Fruit fly (Drosophila melanogaster) whole organism, wandering third instar larva: ENCODE results near the gene CG6766.

Experiments used
- CG32264 ChIP-seq: fragments of 200-800 bp; sonication (Bioruptor generic); optimal IDR thresholded peaks from 2 replicates; lab custom pipeline; 2016; ENCODE audit warnings: missing biosample characterization, missing genetic modification characterization
- CG9705 ChIP-seq: fragments of 200-800 bp; sonication (Bioruptor generic); optimal IDR thresholded peaks from 2 replicates; lab custom pipeline; 2018; ENCODE audit warnings: missing biosample characterization, mild to moderate bottlenecking, missing genetic modification characterization
- CrebA ChIP-seq: fragments of 200-800 bp; sonication (Bioruptor generic); optimal IDR thresholded peaks from 2 replicates; lab custom pipeline; 2016; ENCODE audit warnings: missing biosample characterization, mild to moderate bottlenecking, missing genetic modification characterization, borderline replicate concordance
- Dfd ChIP-seq: fragments of >200 bp; optimal IDR thresholded peaks from 2 replicates; lab custom pipeline; 2017; ENCODE audit warnings: missing biosample characterization, missing genetic modification characterization
- Dif ChIP-seq: fragments of 200-275, 200-300 bp; sonication (Bioruptor generic); optimal IDR thresholded peaks from 2 replicates; lab custom pipeline; 2018; ENCODE audit warnings: missing biosample characterization, missing genetic modification characterization; ENCODE audit not compliant: partially characterized antibody
- GATAd ChIP-seq: sonication (Bioruptor generic); optimal IDR thresholded peaks from 2 replicates; lab custom pipeline; 2016; ENCODE audit warnings: missing biosample characterization, missing genetic modification characterization
- HLH106 ChIP-seq: fragments of 200-800 bp; optimal IDR thresholded peaks from 3 replicates; lab custom pipeline; 2019; ENCODE audit warnings: missing biosample characterization, mild to moderate bottlenecking, missing genetic modification characterization, moderate library complexity
- Hnf4 ChIP-seq: fragments of 200-800 bp; sonication (Bioruptor generic); optimal IDR thresholded peaks from 2 replicates; lab custom pipeline; 2016; ENCODE audit warnings: missing biosample characterization, mild to moderate bottlenecking, missing genetic modification characterization
- Hr78 ChIP-seq: fragments of >200 bp; optimal IDR thresholded peaks from 2 replicates; lab custom pipeline; 2017; ENCODE audit warnings: missing biosample characterization, missing genetic modification characterization
- Hr83 ChIP-seq: fragments of 200-300 bp; sonication (Bioruptor generic); optimal IDR thresholded peaks from 2 replicates; lab custom pipeline; 2016; ENCODE audit warnings: missing biosample characterization, mild to moderate bottlenecking, missing genetic modification characterization, moderate library complexity; ENCODE audit not compliant: poor library complexity, severe bottlenecking
- Jra ChIP-seq: sonication (Bioruptor generic); optimal IDR thresholded peaks from 2 replicates; lab custom pipeline; 2016; ENCODE audit warnings: missing biosample characterization, missing genetic modification characterization
- Mio ChIP-seq: sonication (Bioruptor generic); optimal IDR thresholded peaks from 2 replicates; lab custom pipeline; 2016; ENCODE audit warnings: missing biosample characterization, missing genetic modification characterization
- Myc ChIP-seq: fragments of >200 bp; optimal IDR thresholded peaks from 2 replicates; lab custom pipeline; 2017
- N ChIP-seq: fragments of >200 bp; optimal IDR thresholded peaks from 2 replicates; lab custom pipeline; 2018; ENCODE audit warnings: missing biosample characterization, missing external identifiers, missing genetic modification characterization
- OdsH ChIP-seq: fragments of 200-800 bp; sonication (Bioruptor generic); optimal IDR thresholded peaks from 2 replicates; lab custom pipeline; 2016; ENCODE audit warnings: missing biosample characterization, mild to moderate bottlenecking, missing genetic modification characterization
- Rel ChIP-seq, 2 experiments: fragments of 200-800 bp; sonication (Bioruptor generic) in 1 of 2; optimal IDR thresholded peaks; 2 replicates in 1 of 2; 3 replicates in 1 of 2; lab custom pipeline; 2016 to 2019; ENCODE audit warnings: mild to moderate bottlenecking in 2 of 2, missing biosample characterization in 2 of 2, missing genetic modification characterization in 2 of 2, moderate library complexity in 1 of 2
- Sp1 ChIP-seq: fragments of 200-800 bp; sonication (Bioruptor generic); optimal IDR thresholded peaks from 3 replicates; lab custom pipeline; 2019; ENCODE audit warnings: missing biosample characterization, mild to moderate bottlenecking, missing genetic modification characterization, moderate library complexity
- Vsx2 ChIP-seq: fragments of 200-300, 225-300 bp; sonication (Bioruptor generic); optimal IDR thresholded peaks from 2 replicates; lab custom pipeline; 2018; ENCODE audit warnings: missing biosample characterization, missing genetic modification characterization; ENCODE audit not compliant: partially characterized antibody
- br ChIP-seq: fragments of 200-800 bp; sonication (Bioruptor generic); optimal IDR thresholded peaks from 2 replicates; lab custom pipeline; 2016; ENCODE audit warnings: missing biosample characterization, missing genetic modification characterization
- brk ChIP-seq: fragments of 200-800 bp; sonication (Bioruptor generic); optimal IDR thresholded peaks from 2 replicates; lab custom pipeline; 2016; ENCODE audit warnings: missing biosample characterization, mild to moderate bottlenecking, missing genetic modification characterization
- dl ChIP-seq, 2 experiments: fragments of 175-275, 200-275 bp in 1 of 2; fragments of 200-275 bp in 1 of 2; sonication (Bioruptor generic); optimal IDR thresholded peaks; lab custom pipeline; 2018; ENCODE audit warnings: mild to moderate bottlenecking in 2 of 2, missing biosample characterization in 2 of 2, missing genetic modification characterization in 2 of 2, moderate library complexity in 2 of 2; ENCODE audit not compliant: partially characterized antibody in 2 of 2, insufficient read depth in 1 of 2
- dmrt93B ChIP-seq: fragments of 200-800 bp; sonication (Bioruptor generic); optimal IDR thresholded peaks from 2 replicates; lab custom pipeline; 2018; ENCODE audit warnings: missing biosample characterization, mild to moderate bottlenecking, missing genetic modification characterization
- dsf ChIP-seq: sonication (Bioruptor generic); optimal IDR thresholded peaks from 2 replicates; lab custom pipeline; 2016; ENCODE audit warnings: missing biosample characterization, missing genetic modification characterization, borderline replicate concordance
- ey ChIP-seq: fragments of 200-800 bp; sonication (Bioruptor generic); optimal IDR thresholded peaks from 2 replicates; lab custom pipeline; 2016; ENCODE audit warnings: missing biosample characterization, missing genetic modification characterization
- foxo ChIP-seq, 2 experiments: fragments of 200-800 bp; sonication (Bioruptor generic); optimal IDR thresholded peaks; 2 replicates in 1 of 2; 3 replicates in 1 of 2; lab custom pipeline; 2016 to 2017; ENCODE audit warnings: missing biosample characterization in 2 of 2, missing genetic modification characterization in 2 of 2
- fru ChIP-seq: fragments of 200-800 bp; sonication (Bioruptor generic); optimal IDR thresholded peaks from 3 replicates; lab custom pipeline; 2016; ENCODE audit warnings: missing biosample characterization, mild to moderate bottlenecking, missing genetic modification characterization
- h ChIP-seq: fragments of 200-800 bp; sonication (Bioruptor generic); optimal IDR thresholded peaks from 3 replicates; lab custom pipeline; 2016; ENCODE audit warnings: missing biosample characterization, mild to moderate bottlenecking, missing genetic modification characterization
- jim ChIP-seq: fragments of 175-275, 200-325 bp; sonication (Bioruptor generic); optimal IDR thresholded peaks from 2 replicates; lab custom pipeline; 2016; ENCODE audit warnings: missing biosample characterization, mild to moderate bottlenecking, missing genetic modification characterization
- lola ChIP-seq: fragments of >200 bp; optimal IDR thresholded peaks from 2 replicates; lab custom pipeline; 2017; ENCODE audit warnings: missing biosample characterization, missing genetic modification characterization
- pan ChIP-seq: fragments of >200 bp; optimal IDR thresholded peaks from 2 replicates; lab custom pipeline; 2017
- psq ChIP-seq: fragments of 200-800 bp; sonication (Bioruptor generic); optimal IDR thresholded peaks from 3 replicates; lab custom pipeline; 2017; ENCODE audit warnings: missing biosample characterization, mild to moderate bottlenecking, missing genetic modification characterization, moderate library complexity
- rgr ChIP-seq: fragments of 200-800 bp; sonication (Bioruptor generic); optimal IDR thresholded peaks from 3 replicates; lab custom pipeline; 2016; ENCODE audit warnings: missing biosample characterization, mild to moderate bottlenecking, missing genetic modification characterization
- sage ChIP-seq: fragments of 200-800 bp; sonication (Bioruptor generic); optimal IDR thresholded peaks from 2 replicates; lab custom pipeline; 2016; ENCODE audit warnings: missing biosample characterization, mild to moderate bottlenecking, missing genetic modification characterization
- sv ChIP-seq: fragments of 200-800 bp; sonication (Bioruptor generic); optimal IDR thresholded peaks from 3 replicates; lab custom pipeline; 2016; ENCODE audit warnings: missing biosample characterization, missing genetic modification characterization
- tai ChIP-seq: sonication (Bioruptor generic); optimal IDR thresholded peaks from 2 replicates; lab custom pipeline; 2016; ENCODE audit warnings: missing biosample characterization, missing genetic modification characterization
- usp ChIP-seq: fragments of >200 bp; optimal IDR thresholded peaks from 2 replicates; lab custom pipeline; 2017; ENCODE audit warnings: missing biosample characterization, missing genetic modification characterization
- woc ChIP-seq: sonication (Bioruptor generic); optimal IDR thresholded peaks from 2 replicates; lab custom pipeline; 2016; ENCODE audit warnings: missing biosample characterization, mild to moderate bottlenecking, missing genetic modification characterization

The CG6766 gene

DNA sequence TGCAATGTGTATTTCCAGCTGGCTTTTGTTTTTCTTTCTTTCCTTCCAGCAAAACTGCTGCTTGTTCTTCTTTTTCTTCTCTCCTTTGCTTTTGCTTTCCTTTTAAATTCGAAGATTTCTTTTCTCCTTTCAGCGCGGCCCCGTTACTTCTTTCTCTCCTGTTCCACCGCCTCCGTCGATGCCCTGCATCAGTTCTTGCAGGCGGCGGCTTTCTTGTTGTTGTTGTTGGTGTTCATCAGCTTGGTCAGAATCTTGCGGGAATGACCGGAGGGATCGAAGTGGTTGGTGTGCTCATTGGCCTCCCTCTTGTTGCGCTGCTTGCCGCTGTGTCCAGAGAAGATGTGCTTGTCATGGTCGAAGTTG, 5.1 kb upstream of the CG6766 start:
- TF ChIP-seq Jra (GFP tag; lab: Kevin White, UChicago) (no peak), Vsx2 (GFP tag; lab: Kevin White, UChicago) (peak; percentile 18), psq (GFP tag; lab: Kevin White, UChicago) (peak; percentile 95), Sp1 (GFP tag; lab: Kevin White, UChicago) (no peak), CG32264 (GFP tag; lab: Kevin White, UChicago) (no peak), lola (peak; percentile 59), dmrt93B (GFP tag; lab: Kevin White, UChicago) (no peak), tai (no peak), br (no peak)

DNA sequence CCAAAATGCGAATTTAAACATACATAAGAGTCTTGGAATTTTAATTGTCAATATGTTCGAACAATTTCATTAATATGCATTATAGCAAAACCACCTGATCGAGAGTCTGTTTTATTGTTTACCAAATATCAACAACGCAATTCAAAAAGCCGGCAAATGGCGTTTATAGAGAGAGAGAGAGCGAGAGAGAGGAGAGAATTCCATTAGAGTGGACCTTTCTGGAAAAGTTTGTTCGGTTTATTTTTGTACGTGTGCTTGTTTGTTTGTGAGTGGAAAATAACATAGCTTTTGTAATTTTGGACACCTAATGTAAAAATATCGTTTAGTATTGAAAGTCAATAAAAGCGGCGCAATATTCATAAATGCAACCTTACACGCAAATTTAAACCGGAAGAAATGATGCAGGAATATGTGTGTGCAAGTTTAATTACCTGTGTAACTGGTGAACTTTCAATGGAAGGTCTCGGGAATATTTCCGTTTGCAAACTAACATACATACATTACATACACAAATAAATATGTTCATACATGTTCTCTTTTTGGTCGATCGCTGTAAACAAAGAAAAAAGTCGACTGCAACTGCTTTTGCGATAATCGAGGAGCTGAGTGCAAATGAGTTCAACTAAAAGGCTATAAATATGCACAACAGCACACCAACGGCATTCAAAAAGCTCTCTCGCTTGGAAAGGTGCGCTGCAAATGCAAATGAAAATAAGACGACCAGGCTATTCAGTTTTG, 4.3 kb upstream of the CG6766 start, which contains the start of gene CG6785:
Gene CG6785 (minus strand): TSS at position 588 of the 738 bp plus-strand sequence.
- TF ChIP-seq sv (GFP tag; lab: Kevin White, UChicago) (peak; percentile 64), Hr83 (GFP tag; lab: Kevin White, UChicago) (peak; percentile 94), Myc (lab: Kevin White, UChicago) (no peak), rgr (GFP tag; lab: Kevin White, UChicago) (peak; percentile 92), Mio (GFP tag; lab: Kevin White, UChicago) (peak; percentile 33), ey (GFP tag; lab: Kevin White, UChicago) (peak; percentile 76), Dif (GFP tag; lab: Kevin White, UChicago) (peak; percentile 71), pan (lab: Kevin White, UChicago) (no peak), usp (GFP tag; lab: Kevin White, UChicago) (no peak), Rel (GFP tag; optimal IDR thresholded peaks at IDR 0.05; lab: Kevin White, UChicago) (peak; percentile 33), Rel (tag; optimal IDR thresholded peaks at IDR 0.05; lab: Kevin White, UChicago) (peak; percentile 73), sage (GFP tag; lab: Kevin White, UChicago) (peak; percentile 67), CG9705 (GFP tag; lab: Kevin White, UChicago) (peak; percentile 54), br (peak; percentile 84), Hnf4 (GFP tag; lab: Kevin White, UChicago) (peak; percentile 85), foxo (GFP tag; optimal IDR thresholded peaks at IDR 0.05; lab: Kevin White, UChicago) (peak; percentile 66 to 84), woc (GFP tag; lab: Kevin White, UChicago) (peak; percentile 49), CG32264 (GFP tag; lab: Kevin White, UChicago) (peak; percentile 72), psq (GFP tag; lab: Kevin White, UChicago) (peak; percentile 60), h (GFP tag; lab: Kevin White, UChicago) (peak; percentile 91), Sp1 (GFP tag; lab: Kevin White, UChicago) (peak; percentile 86), brk (GFP tag; lab: Kevin White, UChicago) (peak; percentile 83), dsf (GFP tag; lab: Kevin White, UChicago) (peak; percentile 2), GATAd (no peak), OdsH (GFP tag; lab: Kevin White, UChicago) (peak; percentile 90), tai (no peak), Hr78 (GFP tag; lab: Kevin White, UChicago) (no peak), Jra (GFP tag; lab: Kevin White, UChicago) (peak; percentile 74), HLH106 (tag; lab: Kevin White, UChicago) (peak; percentile 69), CrebA (no peak), dmrt93B (GFP tag; lab: Kevin White, UChicago) (peak; percentile 5), dl (GFP tag; optimal IDR thresholded peaks at IDR 0.05; lab: Kevin White, UChicago; ENCODE audit: insufficient read depth in 1 of 2, partially characterized antibody in 2 of 2) (peak in 1 of 2 experiments; percentile 9), fru (GFP tag; lab: Kevin White, UChicago) (peak; percentile 84), jim (GFP tag; lab: Kevin White, UChicago) (peak; percentile 71)

DNA sequence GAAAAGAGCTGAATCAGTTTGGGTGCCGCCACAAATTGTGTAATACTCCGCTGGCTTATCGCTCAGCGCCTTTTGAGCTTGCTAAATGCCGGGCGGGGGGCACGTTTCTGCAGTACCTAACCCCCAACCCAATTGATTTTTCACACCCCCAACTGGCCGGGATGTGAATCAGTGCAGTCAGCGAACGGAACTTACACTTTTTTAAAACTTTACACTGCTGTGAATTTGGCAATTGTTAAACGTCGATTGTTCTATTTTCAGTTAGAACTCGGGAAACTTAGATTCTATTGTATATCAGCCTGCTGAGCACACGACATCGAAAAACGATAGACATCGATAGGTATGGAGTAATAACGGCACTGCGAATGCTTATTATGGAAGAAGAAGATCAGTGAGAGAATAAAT, 2.3 kb downstream of the CG6766 start, which contains the start of gene Tom70:
Gene Tom70 (minus strand): TSS at position 335 of the 405 bp plus-strand sequence.
- no peak for TF ChIP-seq br
- no peak for TF ChIP-seq h (GFP tag; lab: Kevin White, UChicago)
- no peak for TF ChIP-seq sv (GFP tag; lab: Kevin White, UChicago)
- no peak for TF ChIP-seq woc (GFP tag; lab: Kevin White, UChicago)
- no peak for TF ChIP-seq Dfd (GFP tag; lab: Kevin White, UChicago)
- no peak for TF ChIP-seq Hnf4 (GFP tag; lab: Kevin White, UChicago)
- TF ChIP-seq N (GFP tag; lab: Kevin White, UChicago), result no peak
- no peak for TF ChIP-seq Dif (GFP tag; lab: Kevin White, UChicago)
- no peak for TF ChIP-seq pan (lab: Kevin White, UChicago)
